Fruit fly (Drosophila melanogaster) whole organism, embryonic: Measurements from ENCODE around the gene CG15196.

Source experiments
- ATbp ChIP-seq: fragments of 200-800 bp; sonication (Bioruptor generic); optimal IDR thresholded peaks from 2 replicates; lab custom pipeline; 2017; ENCODE audit warnings: missing biosample characterization, mild to moderate bottlenecking, missing genetic modification characterization, missing genetic modification reagents
- Bdp1 ChIP-seq: fragments of 200-800 bp; sonication (Bioruptor generic); optimal IDR thresholded peaks from 3 replicates; lab custom pipeline; 2016; ENCODE audit warnings: missing biosample characterization, missing genetic modification characterization
- CG1024 ChIP-seq: fragments of 200-800 bp; sonication (Bioruptor generic); IDR thresholded peaks from 2 replicates; pipeline ENCODE4 v1.3.6; 2022; ENCODE audit warnings: missing biosample characterization, missing genetic modification characterization
- CG10543 ChIP-seq: fragments of 200-800 bp; sonication (Bioruptor generic); optimal IDR thresholded peaks from 3 replicates; lab custom pipeline; 2017; ENCODE audit warnings: missing biosample characterization, mild to moderate bottlenecking, missing genetic modification characterization, moderate library complexity
- CG11723 ChIP-seq: fragments of 200-800 bp; sonication (Bioruptor generic); optimal IDR thresholded peaks from 2 replicates; lab custom pipeline; 2017; ENCODE audit warnings: missing biosample characterization, mild to moderate bottlenecking, missing genetic modification characterization
- CG1233 ChIP-seq: fragments of 200-800 bp; sonication (Bioruptor generic); optimal IDR thresholded peaks from 4 replicates; lab custom pipeline; 2018; ENCODE audit warnings: missing biosample characterization, mild to moderate bottlenecking, missing genetic modification characterization
- CG13894 ChIP-seq: fragments of 200-800 bp; sonication (Bioruptor generic); optimal IDR thresholded peaks from 3 replicates; lab custom pipeline; 2018; ENCODE audit warnings: missing biosample characterization, mild to moderate bottlenecking, missing genetic modification characterization, moderate library complexity
- CG14050 ChIP-seq: fragments of 200-800 bp; sonication (Bioruptor generic); IDR thresholded peaks from 3 replicates; pipeline ENCODE4 v1.3.6; 2022; ENCODE audit warnings: missing biosample characterization, missing genetic modification characterization
- CG15601 ChIP-seq: fragments of 200-800 bp; sonication (Bioruptor generic); optimal IDR thresholded peaks from 3 replicates; lab custom pipeline; 2019; ENCODE audit warnings: missing biosample characterization, mild to moderate bottlenecking, missing genetic modification characterization, moderate library complexity
- CG17186 ChIP-seq: fragments of 200-800 bp; sonication (Bioruptor generic); optimal IDR thresholded peaks from 3 replicates; lab custom pipeline; 2017; ENCODE audit warnings: missing biosample characterization, missing genetic modification reagents, missing genetic modification characterization
- CG17612 ChIP-seq: fragments of 200-800 bp; sonication (Bioruptor generic); IDR thresholded peaks from 2 replicates; pipeline ENCODE4 v1.3.6; 2022; ENCODE audit warnings: missing biosample characterization, missing genetic modification characterization
- CG18011 ChIP-seq: fragments of 200-800 bp; sonication (Bioruptor generic); optimal IDR thresholded peaks from 2 replicates; lab custom pipeline; 2017; ENCODE audit warnings: missing biosample characterization, missing genetic modification characterization, mild to moderate bottlenecking, moderate library complexity, missing genotype
- CG18599 ChIP-seq: fragments of 200-800 bp; sonication (Bioruptor generic); optimal IDR thresholded peaks from 3 replicates; lab custom pipeline; 2017; ENCODE audit warnings: missing biosample characterization, missing genetic modification characterization, mild to moderate bottlenecking, moderate library complexity, missing genetic modification reagents
- CG34224 ChIP-seq: fragments of 200-800 bp; sonication (Bioruptor generic); IDR thresholded peaks from 3 replicates; pipeline ENCODE4 v1.3.6; 2022; ENCODE audit warnings: missing biosample characterization, missing genetic modification characterization; ENCODE audit not compliant: partially characterized antibody
- CG42726 ChIP-seq: fragments of 200-800 bp; sonication (Bioruptor generic); IDR thresholded peaks from 2 replicates; pipeline ENCODE4 v1.3.6; 2022; ENCODE audit warnings: missing biosample characterization, missing genetic modification characterization; ENCODE audit not compliant: partially characterized antibody
- CG4424 ChIP-seq: fragments of 200-800 bp; sonication (Bioruptor generic); optimal IDR thresholded peaks from 3 replicates; lab custom pipeline; 2016; ENCODE audit warnings: missing biosample characterization, missing genetic modification characterization
- CG7839 ChIP-seq: fragments of 200-800 bp; sonication (Bioruptor generic); optimal IDR thresholded peaks from 3 replicates; lab custom pipeline; 2018; ENCODE audit warnings: missing biosample characterization, mild to moderate bottlenecking, missing genetic modification characterization, moderate library complexity
- CG8290 ChIP-seq, 3 experiments: fragments of 200-800 bp; sonication (Bioruptor generic); optimal IDR thresholded peaks; 2 replicates each; lab custom pipeline; 2016 to 2019; ENCODE audit warnings: missing biosample characterization in 3 of 3, missing genetic modification characterization in 3 of 3, mild to moderate bottlenecking in 2 of 3, moderate library complexity in 1 of 3
- CG8765 ChIP-seq: fragments of 200-800 bp; sonication (Bioruptor generic); IDR thresholded peaks from 2 replicates; pipeline ENCODE4 v1.3.6; 2022; ENCODE audit warnings: missing biosample characterization, missing genetic modification characterization
- CG9932 ChIP-seq: fragments of 200-800 bp; sonication (Bioruptor generic); IDR thresholded peaks from 2 replicates; pipeline ENCODE4 v1.3.6; 2022; ENCODE audit warnings: missing biosample characterization, missing genetic modification characterization
- Camta ChIP-seq: fragments of 200-800 bp; sonication (Bioruptor generic); optimal IDR thresholded peaks from 2 replicates; lab custom pipeline; 2016; ENCODE audit warnings: missing biosample characterization, missing genetic modification characterization
- Dll ChIP-seq: fragments of 200-800 bp; sonication (Bioruptor generic); IDR thresholded peaks from 4 replicates; pipeline ENCODE4 v1.3.6; 2022; ENCODE audit warnings: missing biosample characterization, missing genetic modification characterization; ENCODE audit not compliant: partially characterized antibody
- Elba2 ChIP-seq: fragments of 200-800 bp; sonication (Bioruptor generic); optimal IDR thresholded peaks from 3 replicates; lab custom pipeline; 2016; ENCODE audit warnings: missing biosample characterization, missing genetic modification characterization
- Ets65A ChIP-seq: fragments of 200-800 bp; sonication (Bioruptor generic); peaks from one replicate; lab custom pipeline; 2016; ENCODE audit warnings: missing biosample characterization, missing genetic modification characterization
- Fer1 ChIP-seq: fragments of 200-800 bp; sonication (Bioruptor generic); optimal IDR thresholded peaks from 2 replicates; lab custom pipeline; 2017; ENCODE audit warnings: missing biosample characterization, mild to moderate bottlenecking, missing genetic modification characterization
- GATAe ChIP-seq: fragments of 200-800 bp; sonication (Bioruptor generic); conservative IDR thresholded peaks from 2 replicates; pipeline ENCODE4 v1.3.6; 2022; ENCODE audit warnings: missing biosample characterization, missing genetic modification characterization
- HmgD ChIP-seq: fragments of 200-800 bp; sonication (Bioruptor generic); optimal IDR thresholded peaks from 3 replicates; lab custom pipeline; 2016; ENCODE audit warnings: missing biosample characterization, missing genetic modification characterization
- HmgZ ChIP-seq: fragments of 200-800 bp; sonication (Bioruptor generic); optimal IDR thresholded peaks from 2 replicates; lab custom pipeline; 2018; ENCODE audit warnings: missing biosample characterization, mild to moderate bottlenecking, missing genetic modification characterization
- NK7.1 ChIP-seq: fragments of 200-800 bp; sonication (Bioruptor generic); optimal IDR thresholded peaks from 3 replicates; lab custom pipeline; 2016; ENCODE audit warnings: missing biosample characterization, missing genetic modification characterization
- Ptx1 ChIP-seq: fragments of 200-800 bp; sonication (Bioruptor generic); IDR thresholded peaks from 2 replicates; pipeline ENCODE4 v1.3.6; 2022; ENCODE audit warnings: missing biosample characterization, missing genetic modification characterization
- Six4 ChIP-seq: fragments of 200-800 bp; sonication (Bioruptor generic); optimal IDR thresholded peaks from 2 replicates; lab custom pipeline; 2016; ENCODE audit warnings: missing biosample characterization, missing genetic modification characterization
- ap ChIP-seq: fragments of 200-800 bp; sonication (Bioruptor generic); IDR thresholded peaks from 2 replicates; pipeline ENCODE4 v1.3.6; 2022; ENCODE audit warnings: missing biosample characterization, missing genetic modification characterization
- ase ChIP-seq: fragments of 200-800 bp; sonication (Bioruptor generic); IDR thresholded peaks from 3 replicates; pipeline ENCODE4 v1.3.6; 2022; ENCODE audit warnings: missing biosample characterization, missing genetic modification characterization
- cas ChIP-seq: fragments of 200-800 bp; sonication (Bioruptor generic); IDR thresholded peaks from 2 replicates; pipeline ENCODE4 v1.3.6; 2022; ENCODE audit warnings: missing biosample characterization, missing genetic modification characterization
- crol ChIP-seq: fragments of 200-800 bp; sonication (Bioruptor generic); IDR thresholded peaks from 2 replicates; pipeline ENCODE4 v1.3.6; 2022; ENCODE audit warnings: missing biosample characterization, missing genetic modification characterization
- emc ChIP-seq: fragments of 200-800 bp; sonication (Bioruptor generic); optimal IDR thresholded peaks from 2 replicates; lab custom pipeline; 2016; ENCODE audit warnings: missing biosample characterization, missing genetic modification characterization
- gcm2 ChIP-seq: fragments of 200-800 bp; sonication (Bioruptor generic); optimal IDR thresholded peaks from 2 replicates; lab custom pipeline; 2016; ENCODE audit warnings: missing biosample characterization, missing genetic modification characterization
- inv ChIP-seq: fragments of 200-800 bp; sonication (Bioruptor generic); IDR thresholded peaks from 2 replicates; pipeline ENCODE4 v1.3.6; 2022; ENCODE audit warnings: missing biosample characterization, missing genetic modification characterization; ENCODE audit not compliant: partially characterized antibody
- mld ChIP-seq: fragments of 200-800 bp; sonication (Bioruptor generic); IDR thresholded peaks from 3 replicates; pipeline ENCODE4 v1.3.6; 2022; ENCODE audit warnings: missing biosample characterization, missing genetic modification characterization; ENCODE audit not compliant: partially characterized antibody
- peb ChIP-seq: fragments of 200-800 bp; sonication (Bioruptor generic); IDR thresholded peaks from 2 replicates; pipeline ENCODE4 v1.3.6; 2022; ENCODE audit warnings: missing biosample characterization, missing genetic modification characterization
- pita ChIP-seq: fragments of 200-800 bp; sonication (Bioruptor generic); optimal IDR thresholded peaks from 2 replicates; lab custom pipeline; 2017; ENCODE audit warnings: missing biosample characterization, mild to moderate bottlenecking, missing genetic modification characterization
- row ChIP-seq: fragments of 200-800 bp; sonication (Bioruptor generic); IDR thresholded peaks from 3 replicates; pipeline ENCODE4 v1.3.6; 2022; ENCODE audit warnings: missing biosample characterization, missing genetic modification characterization
- salm ChIP-seq: fragments of 200-800 bp; sonication (Bioruptor generic); optimal IDR thresholded peaks from 2 replicates; lab custom pipeline; 2018; ENCODE audit warnings: missing biosample characterization, mild to moderate bottlenecking, missing genetic modification characterization
- scrt ChIP-seq: fragments of 200-800 bp; sonication (Bioruptor generic); optimal IDR thresholded peaks from 2 replicates; lab custom pipeline; 2018; ENCODE audit warnings: missing biosample characterization, mild to moderate bottlenecking, missing genetic modification characterization, moderate library complexity
- shn ChIP-seq: fragments of 200-800 bp; sonication (Bioruptor generic); optimal IDR thresholded peaks from 3 replicates; lab custom pipeline; 2016; ENCODE audit warnings: missing biosample characterization, missing genetic modification characterization
- tap ChIP-seq: fragments of 200-800 bp; optimal IDR thresholded peaks from 3 replicates; lab custom pipeline; 2019; ENCODE audit warnings: missing biosample characterization, mild to moderate bottlenecking, missing genetic modification characterization, moderate library complexity
- wek ChIP-seq: fragments of 200-800 bp; sonication (Bioruptor generic); optimal IDR thresholded peaks from 3 replicates; lab custom pipeline; 2018; ENCODE audit warnings: missing biosample characterization, mild to moderate bottlenecking, missing genetic modification characterization, moderate library complexity
- wor ChIP-seq: fragments of 200-800 bp; sonication (Bioruptor generic); IDR thresholded peaks from 2 replicates; pipeline ENCODE4 v1.3.6; 2022; ENCODE audit warnings: missing biosample characterization, missing genetic modification characterization
- z ChIP-seq: fragments of 200-800 bp; sonication (Bioruptor generic); IDR thresholded peaks from 3 replicates; pipeline ENCODE4 v1.3.6; 2022; ENCODE audit warnings: missing biosample characterization, missing genetic modification characterization

The CG15196 gene

DNA sequence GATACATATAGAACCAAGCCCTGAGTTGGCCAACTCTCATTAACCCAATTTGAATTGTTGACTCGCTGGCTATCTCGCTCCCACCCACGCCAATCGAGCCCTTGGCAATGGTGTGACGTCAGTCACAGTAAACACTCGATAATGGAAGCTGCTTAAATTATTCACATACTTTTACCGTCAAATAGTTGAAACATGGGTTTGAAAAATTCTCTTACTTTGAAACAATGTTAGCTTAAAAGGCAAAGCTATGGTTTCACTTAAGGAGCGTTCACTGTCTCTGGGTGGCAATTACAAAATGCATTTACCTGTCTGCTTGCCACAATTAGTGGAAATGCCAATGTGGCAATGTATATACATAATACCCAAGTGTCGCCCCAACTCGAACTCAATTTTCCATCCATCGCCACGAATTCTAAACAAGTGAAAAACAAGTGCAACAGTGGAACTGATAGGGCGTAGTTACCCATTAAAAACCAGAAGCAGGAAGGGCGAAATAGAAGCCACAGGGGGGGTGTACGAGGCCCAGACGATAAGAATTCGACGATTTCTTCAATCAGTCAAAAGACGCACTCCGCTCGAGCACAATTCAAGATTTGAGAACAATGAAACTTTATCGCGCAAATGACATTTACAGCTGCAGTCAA lies 39.9 kb downstream of the CG15196 start (continued):
- TF ChIP-seq ap = peak; percentile 80
- TF ChIP-seq Fer1 (GFP tag; lab: Kevin White, UChicago) = peak; percentile 88
- peak; percentile 56 for TF ChIP-seq emc (GFP tag; lab: Kevin White, UChicago)
- no peak for TF ChIP-seq CG17186 (GFP tag; lab: Kevin White, UChicago)
- TF ChIP-seq NK7.1 (GFP tag; lab: Kevin White, UChicago) = peak; percentile 61
- peak; percentile 82 for TF ChIP-seq CG1233 (GFP tag; lab: Kevin White, UChicago)
- no peak for TF ChIP-seq inv
- peak; percentile 90 for TF ChIP-seq Ptx1 (GFP tag; lab: Robert Waterston, UW)
- TF ChIP-seq CG8765 (GFP tag; lab: Robert Waterston, UW) = peak; percentile 74
- no peak for TF ChIP-seq CG42726 (GFP tag; lab: Robert Waterston, UW)
- no peak for TF ChIP-seq pita
- TF ChIP-seq ATbp = peak; percentile 78
- TF ChIP-seq CG11723 (GFP tag; lab: Kevin White, UChicago) = peak; percentile 62
- peak; percentile 83; the same call in 2 of the 3 replicates for TF ChIP-seq ase (GFP tag; lab: Robert Waterston, UW)
- peak; percentile 75 for TF ChIP-seq CG4424
- TF ChIP-seq Six4 (GFP tag; lab: Kevin White, UChicago) = peak; percentile 70
- TF ChIP-seq HmgD = peak; percentile 57
- TF ChIP-seq Dll (GFP tag; lab: Robert Waterston, UW) = no peak
- TF ChIP-seq CG18011 (GFP tag; lab: Kevin White, UChicago) = peak; percentile 28
- TF ChIP-seq CG9932 (GFP tag; lab: Robert Waterston, UW) = peak; percentile 86
- peak; percentile 98 for TF ChIP-seq Ets65A (GFP tag; lab: Kevin White, UChicago)
- TF ChIP-seq Bdp1 (GFP tag; lab: Kevin White, UChicago) = peak; percentile 57
- TF ChIP-seq gcm2 (GFP tag; lab: Kevin White, UChicago) = peak; percentile 70
- TF ChIP-seq CG1024 = peak; percentile 75
- TF ChIP-seq CG18599 (GFP tag; lab: Kevin White, UChicago) = peak; percentile 92
- TF ChIP-seq HmgZ (tag; lab: Kevin White, UChicago) = peak; percentile 76
- peak; percentile 81 for TF ChIP-seq CG14050
- TF ChIP-seq CG15601 (tag; lab: Kevin White, UChicago) = peak; percentile 50
- TF ChIP-seq CG8290 (GFP tag; optimal IDR thresholded peaks at IDR 0.05; lab: Kevin White, UChicago) = peak; percentile 48
- peak in 1 of 2 experiments; percentile 97 for TF ChIP-seq CG8290 (tag; optimal IDR thresholded peaks at IDR 0.05; lab: Kevin White, UChicago)
- TF ChIP-seq mld (GFP tag; lab: Robert Waterston, UW) = no peak
- peak; percentile 80 for TF ChIP-seq scrt
- TF ChIP-seq salm (tag; lab: Kevin White, UChicago) = peak; percentile 73
- TF ChIP-seq peb (GFP tag; lab: Robert Waterston, UW) = peak; percentile 69
- peak; percentile 73 for TF ChIP-seq Elba2 (GFP tag; lab: Kevin White, UChicago)
- TF ChIP-seq wor = peak; percentile 72
- TF ChIP-seq tap = peak; percentile 90
- peak; percentile 74 for TF ChIP-seq wek
- TF ChIP-seq GATAe = peak; percentile 43; the same call in 1 of the 2 replicates
- TF ChIP-seq CG17612 (GFP tag; lab: Robert Waterston, UW) = peak; percentile 80
- TF ChIP-seq CG13894 = peak; percentile 71
- peak; percentile 53; the same call in 1 of the 2 replicates for TF ChIP-seq cas (GFP tag; lab: Robert Waterston, UW)
- peak; percentile 81 for TF ChIP-seq crol (GFP tag; lab: Robert Waterston, UW)
- TF ChIP-seq row (GFP tag; lab: Robert Waterston, UW) = peak; percentile 89
- peak; percentile 82 for TF ChIP-seq Camta (GFP tag; lab: Kevin White, UChicago)
- TF ChIP-seq CG10543 = peak; percentile 82
- no peak; the same call in 2 of the 3 replicates for TF ChIP-seq z (GFP tag; lab: Robert Waterston, UW)
- TF ChIP-seq shn (GFP tag; lab: Kevin White, UChicago) = peak; percentile 74
- TF ChIP-seq CG34224 (GFP tag; lab: Robert Waterston, UW) = no peak
- peak; percentile 90 for TF ChIP-seq CG7839 (tag; lab: Kevin White, UChicago)
